Fruit fly (Drosophila melanogaster) S2 (cell line): Measurements from ENCODE around the gene Vha100-4.

Source experiments
- CG8478 ChIP-seq: fragments of >200 bp; optimal IDR thresholded peaks from 2 replicates; lab custom pipeline; 2018
- CTCF ChIP-seq, 2 experiments: fragments of >200 bp; optimal IDR thresholded peaks; 2 replicates each; lab custom pipeline; 2018

Vha100-4 gene

DNA sequence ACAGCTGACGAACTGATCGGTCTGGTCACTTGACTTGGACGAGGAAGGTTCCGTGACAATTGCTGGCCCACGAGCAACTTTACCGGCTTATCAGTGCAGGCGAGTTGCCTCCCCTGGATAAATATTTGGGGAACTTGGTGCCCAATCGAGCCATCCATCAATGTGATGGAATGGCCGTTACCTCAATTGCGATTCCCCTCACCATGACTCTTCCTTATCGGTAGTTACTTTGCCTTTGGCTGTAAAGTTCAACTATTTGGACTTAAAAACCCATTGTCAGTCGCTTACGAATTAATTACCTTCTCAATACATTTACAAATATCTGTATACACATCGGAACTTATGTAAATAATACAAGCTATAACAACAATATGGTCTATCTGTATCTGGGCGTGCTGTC is at the start of gene Vha100-4:
Gene Vha100-4 (minus strand): TSS at position 16 of the 400 bp plus-strand sequence.
- TF ChIP-seq CTCF (optimal IDR thresholded peaks at IDR 0.05; lab: Kevin White, UChicago) (no peak), CG8478 (lab: Kevin White, UChicago) (no peak)

DNA sequence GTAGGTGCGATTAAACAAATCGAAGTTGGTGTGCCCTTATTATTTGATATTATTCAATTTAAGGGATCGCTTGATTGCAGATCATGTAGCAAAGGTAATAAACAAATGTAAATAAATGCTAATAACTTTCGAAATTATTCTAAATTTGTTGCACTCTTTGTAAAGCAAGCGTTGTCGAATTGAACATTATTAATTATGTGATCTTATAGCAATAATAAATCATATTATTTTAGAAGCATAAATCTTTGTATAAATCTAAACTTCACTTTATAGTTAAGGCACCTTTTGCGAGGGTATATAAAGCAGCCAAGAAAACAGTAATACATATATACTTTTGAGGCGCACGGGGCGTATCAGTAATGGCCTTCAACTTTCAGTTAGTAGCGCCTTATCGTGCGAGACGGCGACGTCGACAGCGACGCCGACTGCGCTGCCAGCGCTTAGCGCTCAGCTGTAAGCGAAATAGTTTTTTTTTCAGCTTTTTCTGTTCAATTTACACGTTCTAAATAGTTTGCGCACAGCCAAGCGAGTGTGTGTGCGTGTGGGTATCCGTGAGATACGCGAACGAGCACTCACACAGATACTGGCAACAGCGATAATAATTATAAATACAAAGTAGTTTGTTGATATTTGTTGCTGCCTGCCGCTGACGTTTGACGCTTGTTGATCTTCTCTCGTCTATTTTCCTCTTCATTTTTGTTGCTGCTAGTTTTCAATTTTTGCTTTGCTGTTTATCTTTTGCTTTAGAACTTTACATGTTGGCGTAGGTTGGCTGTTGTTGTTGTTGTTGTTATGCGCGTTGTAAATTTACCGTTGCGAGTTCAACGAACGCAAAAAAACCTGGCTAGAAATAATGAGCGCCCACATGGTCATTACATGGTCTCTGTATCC is 49.5 kb upstream of the Vha100-4 start:
- TF ChIP-seq CG8478 (lab: Kevin White, UChicago) (no peak), CTCF (optimal IDR thresholded peaks at IDR 0.05; lab: Kevin White, UChicago) (no peak)

DNA sequence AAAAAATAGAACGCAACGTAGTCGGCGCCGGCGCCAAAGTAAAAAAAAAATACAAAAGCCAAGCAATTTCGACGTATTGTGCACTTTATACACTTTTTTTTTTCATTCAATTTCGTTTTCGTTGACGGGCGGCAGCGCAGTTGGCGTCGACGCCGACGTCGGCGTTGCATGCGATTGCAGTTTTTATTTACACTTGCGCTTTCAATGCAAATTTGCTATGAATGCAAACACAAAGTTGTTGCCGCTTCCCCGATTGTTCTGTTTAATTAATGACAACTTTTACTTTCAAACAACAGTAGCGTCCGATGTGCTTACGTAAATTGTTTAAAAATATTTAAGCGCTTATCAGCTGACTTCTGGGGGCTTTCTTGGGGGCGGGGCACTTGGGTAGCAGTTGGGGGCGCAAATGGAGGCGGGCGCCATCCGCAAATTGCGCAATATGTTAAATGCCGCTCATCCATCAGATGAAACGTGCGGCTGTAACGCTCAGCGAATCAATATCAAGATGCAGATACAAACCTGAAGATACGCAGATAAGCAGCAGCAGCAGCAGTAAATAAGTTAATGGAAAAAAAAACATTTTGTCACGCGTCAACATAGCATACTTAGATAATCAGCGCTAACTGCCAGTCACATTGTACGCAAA is 48.7 kb upstream of the Vha100-4 start:
- no peak for TF ChIP-seq CG8478 (lab: Kevin White, UChicago)
- no peak for TF ChIP-seq CTCF (optimal IDR thresholded peaks at IDR 0.05; lab: Kevin White, UChicago)

DNA sequence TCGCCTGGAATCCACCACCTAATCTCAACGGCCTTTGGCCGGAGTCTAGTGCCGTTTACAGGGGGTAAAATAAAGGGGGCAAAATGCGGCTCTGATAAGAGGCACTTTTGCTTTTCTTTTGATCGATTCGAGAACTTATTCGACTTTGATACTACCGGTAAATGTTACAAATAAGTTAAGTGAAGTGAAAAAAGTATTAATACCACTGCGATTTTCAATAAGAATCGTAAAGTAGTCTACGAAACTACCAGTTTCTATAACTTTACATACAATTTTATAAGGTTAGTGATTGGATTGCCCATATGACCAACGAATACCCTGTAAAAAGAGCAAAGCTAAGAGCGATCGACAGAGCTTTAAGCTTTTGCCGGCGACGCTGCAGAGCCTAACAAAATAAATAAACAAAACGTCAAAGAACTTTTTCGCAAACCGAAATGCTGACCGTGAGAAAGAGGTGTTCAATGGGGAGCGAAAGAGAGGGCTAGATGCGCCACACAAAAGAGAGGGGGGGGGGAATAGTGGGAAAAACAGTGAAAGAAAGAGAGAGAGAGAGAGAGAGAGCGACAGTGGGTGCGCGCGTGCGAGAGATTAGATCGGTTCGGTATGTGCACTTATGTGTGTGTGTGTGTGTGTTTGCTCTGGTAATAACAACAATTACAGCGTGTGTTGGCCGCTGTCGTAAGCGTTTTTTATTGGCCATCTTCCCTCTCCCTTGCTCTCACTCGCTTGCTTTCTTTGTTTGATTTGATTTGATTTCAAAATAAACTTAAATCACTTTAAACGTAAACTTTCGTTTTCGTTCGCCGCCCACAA is 47.2 kb upstream of the Vha100-4 start:
- no peak for TF ChIP-seq CTCF (optimal IDR thresholded peaks at IDR 0.05; lab: Kevin White, UChicago)
- no peak for TF ChIP-seq CG8478 (lab: Kevin White, UChicago)

DNA sequence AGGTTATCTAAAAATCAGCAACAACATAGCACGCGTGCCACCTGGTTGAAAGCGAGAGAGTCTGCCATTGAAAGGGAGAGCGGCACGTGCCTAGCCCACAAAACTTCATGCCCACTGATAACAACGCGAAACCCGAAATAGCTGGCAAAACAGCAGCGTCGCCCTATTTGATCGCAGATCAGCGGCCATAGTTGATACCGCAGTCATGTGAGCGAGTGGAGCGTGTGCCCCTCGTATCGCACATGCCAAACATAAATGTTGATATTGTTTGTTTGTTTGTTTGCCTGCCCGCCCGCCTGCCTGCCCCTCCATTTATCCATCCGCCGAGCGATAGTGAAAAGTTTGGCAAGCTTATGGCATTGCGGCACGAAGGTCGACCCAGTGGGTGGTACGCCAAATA is 43.3 kb upstream of the Vha100-4 start:
- TF ChIP-seq CG8478 (lab: Kevin White, UChicago): no peak
- TF ChIP-seq CTCF (optimal IDR thresholded peaks at IDR 0.05; lab: Kevin White, UChicago): no peak

DNA sequence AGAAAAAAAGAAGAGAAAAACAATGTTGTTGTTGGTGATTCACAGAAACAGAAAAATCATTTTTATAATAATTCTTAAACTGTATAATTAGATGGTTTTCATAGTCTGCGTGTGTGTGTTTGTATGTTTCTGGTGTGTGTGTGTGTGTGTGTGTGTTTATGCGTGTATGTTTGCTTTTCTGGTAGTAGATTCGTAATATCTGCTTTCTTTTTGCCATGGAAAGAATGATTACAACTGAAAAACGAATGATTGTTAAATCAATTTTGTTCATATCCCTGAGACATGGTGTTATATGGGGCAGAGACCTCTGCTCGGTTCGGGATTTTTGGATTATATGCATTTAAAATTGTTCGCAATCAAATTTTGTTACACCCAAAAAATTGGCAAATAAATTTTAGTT is 33.7 kb upstream of the Vha100-4 start:
- no peak for TF ChIP-seq CTCF (optimal IDR thresholded peaks at IDR 0.05; lab: Kevin White, UChicago)
- TF ChIP-seq CG8478 (lab: Kevin White, UChicago): no peak

DNA sequence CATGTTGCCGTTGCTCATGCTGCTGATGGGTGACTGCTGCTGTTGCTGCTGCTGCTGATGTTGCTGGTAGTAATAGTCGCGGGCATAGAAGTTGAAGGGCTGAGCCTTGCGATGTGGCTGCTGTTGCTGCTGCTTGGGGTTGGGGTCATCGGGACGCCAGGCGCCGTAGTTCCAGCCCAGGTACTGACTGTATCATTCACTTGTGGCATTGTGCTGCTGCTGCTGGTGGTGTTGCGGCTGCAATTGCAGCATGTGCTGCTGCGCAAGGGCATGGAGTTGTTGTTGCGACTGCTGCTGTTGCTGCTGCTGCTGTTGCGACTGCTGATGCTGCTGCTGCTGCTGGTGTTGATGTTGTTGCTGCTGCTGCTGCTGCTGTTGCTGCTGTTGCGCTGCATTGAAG is 32.8 kb upstream of the Vha100-4 start:
- TF ChIP-seq CG8478 (lab: Kevin White, UChicago) (no peak), CTCF (optimal IDR thresholded peaks at IDR 0.05; lab: Kevin White, UChicago) (no peak)

DNA sequence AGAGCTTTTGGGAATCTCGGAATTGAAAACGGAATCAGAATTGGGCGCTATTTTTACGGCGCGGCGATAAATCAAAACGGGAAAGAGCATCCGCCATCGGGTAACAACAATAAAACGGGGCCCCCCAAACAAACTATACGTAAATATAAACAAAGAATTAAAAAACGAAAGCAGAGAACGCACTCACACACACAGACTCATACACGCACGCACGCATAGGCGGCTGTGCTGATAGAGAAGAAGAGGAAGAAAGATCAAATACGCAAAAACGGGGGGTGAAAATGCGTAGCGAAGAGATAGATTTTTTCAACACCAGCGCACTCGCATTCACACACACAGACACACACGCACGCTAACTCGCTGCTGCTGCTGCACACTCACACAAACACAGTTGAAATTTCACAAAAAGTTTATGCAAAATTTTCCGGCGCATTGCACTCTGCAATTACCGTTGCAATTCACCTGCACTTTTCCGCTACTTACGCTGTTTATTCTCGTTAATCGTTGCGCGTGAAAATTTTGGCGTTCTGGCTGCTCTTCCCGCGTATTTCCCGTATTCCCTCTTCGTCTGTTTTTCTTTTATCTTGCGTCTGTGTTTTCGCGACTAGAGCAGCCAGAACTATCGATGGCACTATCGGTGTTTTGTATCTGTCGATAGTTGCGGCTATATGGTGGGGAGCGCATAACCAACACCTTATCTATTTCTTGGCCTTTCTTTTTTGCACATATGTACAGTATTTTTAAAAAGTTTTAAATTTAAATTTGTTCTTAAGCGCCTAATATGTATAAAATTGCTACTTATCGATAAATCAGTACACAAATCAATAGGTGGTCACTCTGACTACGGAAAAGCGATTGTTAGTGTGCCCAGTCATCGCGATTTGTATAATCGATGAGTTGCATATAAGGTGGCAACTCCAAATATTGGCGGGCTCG is 22.9 kb upstream of the Vha100-4 start, which contains the start of gene CG31122:
Gene CG31122 (minus strand): TSS at position 596 of the 936 bp plus-strand sequence.
- no peak for TF ChIP-seq CG8478 (lab: Kevin White, UChicago)
- no peak for TF ChIP-seq CTCF (optimal IDR thresholded peaks at IDR 0.05; lab: Kevin White, UChicago)

DNA sequence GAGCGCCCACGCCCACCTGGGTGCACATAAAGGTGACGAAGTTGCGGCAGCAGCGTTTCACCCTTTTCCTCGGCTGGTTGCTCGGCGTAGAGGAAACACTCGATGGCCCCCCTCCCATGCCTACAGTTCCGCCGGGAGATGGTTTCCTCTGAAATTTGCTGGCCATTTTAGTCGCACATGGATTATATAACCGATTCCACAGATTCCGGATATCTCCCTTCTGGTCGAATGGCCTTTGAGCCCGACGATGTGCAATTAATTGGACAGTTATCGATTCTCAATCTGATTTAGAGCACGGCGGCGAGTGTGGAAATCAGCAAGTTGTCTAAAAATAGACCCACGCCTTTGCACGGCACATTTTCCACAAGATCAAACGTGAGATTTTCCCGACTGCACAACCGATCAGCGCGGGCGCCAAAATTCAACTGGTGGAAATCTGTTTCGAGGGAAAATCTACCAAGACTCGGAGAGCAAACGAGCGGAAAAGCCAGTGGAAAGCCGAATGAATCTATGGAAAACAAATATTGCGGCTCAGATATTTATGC is 21.7 kb upstream of the Vha100-4 start, which contains the start of gene CG10864:
Gene CG10864 (minus strand): TSS at position 427 of the 545 bp plus-strand sequence.
- TF ChIP-seq CTCF (optimal IDR thresholded peaks at IDR 0.05; lab: Kevin White, UChicago) (no peak), CG8478 (lab: Kevin White, UChicago) (no peak)

DNA sequence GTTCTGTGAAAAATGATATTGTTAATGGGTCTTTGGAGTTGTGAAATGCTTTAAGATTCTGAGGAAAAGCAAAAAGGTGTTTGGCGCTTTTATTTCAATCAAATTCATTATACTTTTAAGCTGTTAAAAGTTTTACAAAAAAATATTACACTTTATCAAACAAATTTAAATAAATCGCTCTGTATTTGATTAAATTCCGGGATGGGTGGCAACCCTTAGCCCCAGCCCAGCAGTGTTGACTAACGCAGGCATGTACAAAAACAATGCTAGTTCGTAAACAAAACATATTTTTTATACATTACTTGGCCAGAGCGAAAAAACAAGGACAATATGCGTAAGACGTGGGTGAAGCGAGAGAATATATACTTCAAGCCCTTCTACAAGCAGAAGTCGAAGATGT is 15.1 kb upstream of the Vha100-4 start, which contains the start of gene CG7685:
Gene CG7685 (plus strand): TSS at position 228 of the 400 bp plus-strand sequence.
- TF ChIP-seq CG8478 (lab: Kevin White, UChicago): no peak
- no peak for TF ChIP-seq CTCF (optimal IDR thresholded peaks at IDR 0.05; lab: Kevin White, UChicago)

DNA sequence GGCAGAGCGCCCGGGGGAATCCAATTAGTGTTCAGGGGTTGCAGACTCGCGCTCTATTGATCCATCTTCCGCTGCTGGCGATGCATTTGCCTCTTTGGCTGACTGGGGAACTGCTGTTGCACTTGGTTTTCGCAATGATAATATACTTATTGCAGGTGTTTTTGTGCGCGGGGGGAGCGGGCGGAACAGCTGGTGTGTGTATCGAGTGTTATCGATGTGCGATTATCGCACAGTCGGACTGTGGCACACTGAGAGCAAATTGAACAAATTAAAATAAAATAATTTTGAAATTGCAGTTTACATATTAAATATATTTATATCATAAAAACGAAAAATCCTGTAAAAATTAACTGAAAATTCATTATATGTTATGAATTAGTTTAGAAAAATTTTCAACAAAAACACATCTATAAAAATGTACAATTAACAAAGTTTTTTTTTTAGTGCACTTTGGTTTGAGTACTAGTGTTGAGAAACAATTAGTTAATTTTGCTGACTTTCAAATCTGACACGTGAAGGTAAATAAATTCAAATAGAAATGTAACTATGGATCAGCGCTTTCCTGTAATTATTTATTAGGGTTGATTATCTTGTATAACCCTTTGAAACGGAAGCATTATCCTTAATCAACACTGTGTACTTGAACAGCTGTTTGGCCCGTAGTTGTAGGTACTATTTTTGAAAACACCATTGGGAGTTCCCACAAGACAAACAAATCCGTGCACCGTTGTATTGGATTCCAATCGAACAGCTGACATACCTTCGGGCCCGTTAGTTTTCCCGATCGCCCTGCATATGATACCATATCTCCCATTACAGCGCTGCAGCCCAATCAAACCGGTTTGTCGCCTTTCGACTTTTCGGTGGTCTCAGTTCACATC is 13.2 kb upstream of the Vha100-4 start, which contains the start of the genes Wdr37 and koko:
Gene Wdr37 (minus strand): TSS at position 168 of the 881 bp plus-strand sequence.
Gene koko (plus strand): TSS at position 478 of the 881 bp plus-strand sequence.
- TF ChIP-seq CG8478 (lab: Kevin White, UChicago) (no peak), CTCF (optimal IDR thresholded peaks at IDR 0.05; lab: Kevin White, UChicago) (no peak)

DNA sequence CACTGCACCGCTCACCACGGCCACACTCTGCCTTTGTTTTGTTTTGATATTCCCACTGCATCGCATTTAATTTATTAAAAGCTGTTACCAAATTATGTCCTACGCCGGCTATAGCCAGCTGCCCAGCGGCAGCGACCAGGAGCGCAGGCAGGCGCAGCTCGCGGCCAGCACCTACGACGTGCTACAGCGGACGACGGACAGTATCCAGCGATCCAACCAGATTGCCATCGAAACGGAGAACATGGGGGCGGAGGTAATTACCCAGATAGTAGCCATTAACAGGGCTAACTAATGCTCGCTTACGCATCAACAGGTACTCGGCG is 10.1 kb upstream of the Vha100-4 start:
- no peak for TF ChIP-seq CG8478 (lab: Kevin White, UChicago)
- no peak for TF ChIP-seq CTCF (optimal IDR thresholded peaks at IDR 0.05; lab: Kevin White, UChicago)
